Fruit fly (Drosophila melanogaster) whole organism, embryonic: ENCODE measurements around the gene Mtpalpha.
A peak's percentile ranks its signal among the peaks of the same experiment; 100 is the strongest.

Experiments used
- Atf6 ChIP-seq: fragments of 200-800 bp; sonication (Bioruptor generic); IDR thresholded peaks from 2 replicates; pipeline ENCODE4 v1.3.6; 2022; ENCODE audit warnings: missing biosample characterization, missing genetic modification characterization
- Awh ChIP-seq: fragments of 200-800 bp; sonication (Bioruptor generic); IDR thresholded peaks from 2 replicates; pipeline ENCODE4, ENCODE4 v1.3.6; 2022; ENCODE audit warnings: missing biosample characterization, missing genetic modification characterization
- CG1024 ChIP-seq: fragments of 200-800 bp; sonication (Bioruptor generic); IDR thresholded peaks from 2 replicates; pipeline ENCODE4 v1.3.6; 2022; ENCODE audit warnings: missing biosample characterization, missing genetic modification characterization
- CG13775 ChIP-seq: fragments of 200-800 bp; sonication (Bioruptor generic); optimal IDR thresholded peaks from 3 replicates; lab custom pipeline; 2017; ENCODE audit warnings: missing biosample characterization, mild to moderate bottlenecking, missing genetic modification characterization
- CG14860 ChIP-seq: fragments of 200-800 bp; sonication (Bioruptor generic); IDR thresholded peaks from 3 replicates; pipeline ENCODE4 v1.3.6; 2022; ENCODE audit warnings: missing biosample characterization, missing genetic modification characterization; ENCODE audit not compliant: partially characterized antibody
- CG14965 ChIP-seq: fragments of 200-800 bp; sonication (Bioruptor generic); optimal IDR thresholded peaks from 2 replicates; lab custom pipeline; 2016; ENCODE audit warnings: missing biosample characterization, missing genetic modification characterization, borderline replicate concordance
- CG15073 ChIP-seq: fragments of 200-800 bp; sonication (Bioruptor generic); optimal IDR thresholded peaks from 2 replicates; lab custom pipeline; 2016; ENCODE audit warnings: missing biosample characterization, missing genetic modification characterization
- CG15601 ChIP-seq: fragments of 200-800 bp; sonication (Bioruptor generic); optimal IDR thresholded peaks from 3 replicates; lab custom pipeline; 2019; ENCODE audit warnings: missing biosample characterization, mild to moderate bottlenecking, missing genetic modification characterization, moderate library complexity
- CG18619 ChIP-seq: fragments of 200-800 bp; sonication (Bioruptor generic); optimal IDR thresholded peaks from 3 replicates; lab custom pipeline; 2017; ENCODE audit warnings: missing biosample characterization, mild to moderate bottlenecking, missing genetic modification characterization
- CG34422 ChIP-seq: fragments of 200-800 bp; sonication (Bioruptor generic); IDR thresholded peaks from 3 replicates; pipeline ENCODE4 v1.3.6; 2022; ENCODE audit warnings: missing biosample characterization, missing genetic modification characterization
- CG3838 ChIP-seq: fragments of 200-800 bp; sonication (Bioruptor generic); optimal IDR thresholded peaks from 3 replicates; lab custom pipeline; 2016; ENCODE audit warnings: missing biosample characterization, missing genetic modification characterization
- CG4282 ChIP-seq: fragments of 200-800 bp; sonication (Bioruptor generic); optimal IDR thresholded peaks from 2 replicates; lab custom pipeline; 2016; ENCODE audit warnings: missing biosample characterization, missing genetic modification characterization
- CG43689 ChIP-seq: fragments of 200-800 bp; sonication (Bioruptor generic); IDR thresholded peaks from 2 replicates; pipeline ENCODE4 v1.3.6; 2022; ENCODE audit warnings: missing biosample characterization, missing genetic modification characterization
- CG7839 ChIP-seq: fragments of 200-800 bp; sonication (Bioruptor generic); optimal IDR thresholded peaks from 3 replicates; lab custom pipeline; 2018; ENCODE audit warnings: missing biosample characterization, mild to moderate bottlenecking, missing genetic modification characterization, moderate library complexity
- CG9797 ChIP-seq: fragments of 200-800 bp; sonication (Bioruptor generic); optimal IDR thresholded peaks from 3 replicates; lab custom pipeline; 2018; ENCODE audit warnings: missing biosample characterization, mild to moderate bottlenecking, missing genetic modification characterization
- Dip2 ChIP-seq: fragments of 200-800 bp; sonication (Bioruptor generic); IDR thresholded peaks from 2 replicates; pipeline ENCODE4 v1.3.6; 2022; ENCODE audit warnings: missing biosample characterization, missing genetic modification characterization
- Doc3 ChIP-seq: fragments of 200-800 bp; sonication (Bioruptor generic); IDR thresholded peaks from 3 replicates; pipeline ENCODE4 v1.3.6; 2022; ENCODE audit warnings: missing biosample characterization, missing genetic modification characterization; ENCODE audit not compliant: partially characterized antibody
- Dref ChIP-seq: fragments of 200-800 bp; sonication (Bioruptor generic); IDR thresholded peaks from 2 replicates; pipeline ENCODE4 v1.3.6; 2022; ENCODE audit warnings: missing biosample characterization, missing genetic modification characterization
- Ets65A ChIP-seq: fragments of 200-800 bp; sonication (Bioruptor generic); peaks from one replicate; lab custom pipeline; 2016; ENCODE audit warnings: missing biosample characterization, missing genetic modification characterization
- Hey ChIP-seq: fragments of 200-800 bp; sonication (Bioruptor generic); optimal IDR thresholded peaks from 3 replicates; lab custom pipeline; 2018; ENCODE audit warnings: missing biosample characterization, mild to moderate bottlenecking, missing genetic modification characterization
- Kr ChIP-seq: fragments of 200-800 bp; sonication (Bioruptor generic); optimal IDR thresholded peaks from 2 replicates; lab custom pipeline; 2017; ENCODE audit warnings: missing biosample characterization, mild to moderate bottlenecking, missing genetic modification characterization
- Side ChIP-seq: fragments of 200-800 bp; sonication (Bioruptor generic); optimal IDR thresholded peaks from 2 replicates; lab custom pipeline; 2016; ENCODE audit warnings: missing biosample characterization, missing genetic modification characterization
- Tbp ChIP-seq: fragments of >200 bp; optimal IDR thresholded peaks from 2 replicates; lab custom pipeline; 2018; ENCODE audit warnings: missing biosample characterization, missing genetic modification characterization
- Xrp1 ChIP-seq: fragments of 200-800 bp; sonication (Bioruptor generic); IDR thresholded peaks from 2 replicates; pipeline ENCODE4 v1.3.6; 2022; ENCODE audit warnings: missing biosample characterization, missing genetic modification characterization
- YL-1 ChIP-seq: fragments of 200-800 bp; sonication (Bioruptor generic); optimal IDR thresholded peaks from 3 replicates; lab custom pipeline; 2017; ENCODE audit warnings: missing biosample characterization, mild to moderate bottlenecking, missing genetic modification characterization
- amos ChIP-seq: fragments of 200-800 bp; sonication (Bioruptor generic); IDR thresholded peaks from 2 replicates; pipeline ENCODE4 v1.3.6; 2022; ENCODE audit warnings: missing biosample characterization, missing genetic modification characterization; ENCODE audit not compliant: partially characterized antibody
- bbx ChIP-seq: fragments of 200-800 bp; sonication (Bioruptor generic); IDR thresholded peaks from 2 replicates; pipeline ENCODE4 v1.3.6; 2022; ENCODE audit warnings: missing biosample characterization, missing genetic modification characterization; ENCODE audit not compliant: partially characterized antibody
- bsh ChIP-seq, 2 experiments: fragments of 200-800 bp; sonication (Bioruptor generic); optimal IDR thresholded peaks; 2 replicates each; lab custom pipeline; 2017 to 2018; ENCODE audit warnings: mild to moderate bottlenecking in 2 of 2, missing biosample characterization in 2 of 2, missing genetic modification characterization in 2 of 2, moderate library complexity in 1 of 2
- caup ChIP-seq: fragments of 200-800 bp; sonication (Bioruptor generic); optimal IDR thresholded peaks from 3 replicates; lab custom pipeline; 2017; ENCODE audit warnings: missing biosample characterization, mild to moderate bottlenecking, missing genetic modification characterization, moderate library complexity; ENCODE audit not compliant: severe bottlenecking
- chinmo ChIP-seq: fragments of 200-800 bp; sonication (Bioruptor generic); IDR thresholded peaks from 4 replicates; pipeline ENCODE4 v1.3.6; 2022; ENCODE audit warnings: missing biosample characterization, missing genetic modification characterization; ENCODE audit not compliant: partially characterized antibody
- croc ChIP-seq: fragments of 200-800 bp; sonication (Bioruptor generic); conservative IDR thresholded peaks from 3 replicates; pipeline ENCODE4 v1.3.6; 2022; ENCODE audit warnings: missing biosample characterization, missing genetic modification characterization
- dpn ChIP-seq, 2 experiments: fragments of 200-800 bp; sonication (Bioruptor generic); optimal IDR thresholded peaks; 3 replicates each; lab custom pipeline; 2016; ENCODE audit warnings: missing biosample characterization in 2 of 2, missing genetic modification characterization in 2 of 2
- fu2 ChIP-seq: fragments of 200-800 bp; sonication (Bioruptor generic); optimal IDR thresholded peaks from 2 replicates; lab custom pipeline; 2016; ENCODE audit warnings: missing biosample characterization, missing genetic modification characterization
- gce ChIP-seq: fragments of 200-800 bp; sonication (Bioruptor generic); IDR thresholded peaks from 3 replicates; pipeline ENCODE4 v1.3.6; 2022; ENCODE audit warnings: missing biosample characterization, missing genetic modification characterization
- gcm ChIP-seq: fragments of 200-800 bp; sonication (Bioruptor generic); optimal IDR thresholded peaks from 2 replicates; lab custom pipeline; 2019; ENCODE audit warnings: missing biosample characterization, mild to moderate bottlenecking, missing genetic modification characterization, moderate library complexity
- hbn ChIP-seq: fragments of 200-800 bp; sonication (Bioruptor generic); IDR thresholded peaks from 2 replicates; pipeline ENCODE4 v1.3.6; 2022; ENCODE audit warnings: missing biosample characterization, missing genetic modification characterization; ENCODE audit not compliant: partially characterized antibody
- jumu ChIP-seq: fragments of 200-800 bp; sonication (Bioruptor generic); optimal IDR thresholded peaks from 3 replicates; lab custom pipeline; 2016; ENCODE audit warnings: missing biosample characterization, missing genetic modification characterization
- kay ChIP-seq: fragments of 200-800 bp; sonication (Bioruptor generic); optimal IDR thresholded peaks from 2 replicates; lab custom pipeline; 2016; ENCODE audit warnings: missing biosample characterization, missing genetic modification characterization
- lbe ChIP-seq: fragments of 200-800 bp; sonication (Bioruptor generic); optimal IDR thresholded peaks from 2 replicates; lab custom pipeline; 2016; ENCODE audit warnings: missing biosample characterization, mild to moderate bottlenecking, missing genetic modification characterization
- lilli ChIP-seq: fragments of 200-800 bp; sonication (Bioruptor generic); optimal IDR thresholded peaks from 3 replicates; lab custom pipeline; 2016; ENCODE audit warnings: missing biosample characterization, missing genetic modification characterization
- onecut ChIP-seq: fragments of 200-800 bp; sonication (Bioruptor generic); IDR thresholded peaks from 2 replicates; pipeline ENCODE4 v1.3.6; 2022; ENCODE audit warnings: missing biosample characterization, missing genetic modification characterization
- repo ChIP-seq: fragments of 200-800 bp; sonication (Bioruptor generic); optimal IDR thresholded peaks from 2 replicates; lab custom pipeline; 2016; ENCODE audit warnings: missing biosample characterization, missing genetic modification characterization
- ro ChIP-seq: fragments of 200-800 bp; sonication (Bioruptor generic); IDR thresholded peaks from 2 replicates; pipeline ENCODE4 v1.3.6; 2022; ENCODE audit warnings: missing biosample characterization, missing genetic modification characterization
- sc ChIP-seq, 3 experiments: fragments of >200 bp in 2 of 3; fragments of 200-800 bp in 1 of 3; sonication (Bioruptor generic) in 1 of 3; optimal IDR thresholded peaks; 2 replicates in 2 of 3; 3 replicates in 1 of 3; lab custom pipeline; 2017; ENCODE audit warnings: mild to moderate bottlenecking in 1 of 3, missing biosample characterization in 1 of 3, missing genetic modification characterization in 1 of 3, missing genetic modification reagents in 1 of 3
- sens-2 ChIP-seq: fragments of 200-800 bp; sonication (Bioruptor generic); IDR thresholded peaks from 2 replicates; pipeline ENCODE4 v1.3.6; 2022; ENCODE audit warnings: missing biosample characterization, missing genetic modification characterization
- so ChIP-seq: fragments of 200-800 bp; sonication (Bioruptor generic); IDR thresholded peaks from 3 replicates; pipeline ENCODE4 v1.3.6; 2022; ENCODE audit warnings: missing biosample characterization, missing genetic modification characterization
- ssp ChIP-seq: fragments of 200-800 bp; sonication (Bioruptor generic); IDR thresholded peaks from 2 replicates; pipeline ENCODE4 v1.3.6; 2022; ENCODE audit warnings: missing biosample characterization, missing genetic modification characterization
- sug ChIP-seq: fragments of 200-800 bp; optimal IDR thresholded peaks from 2 replicates; lab custom pipeline; 2019; ENCODE audit warnings: missing biosample characterization, mild to moderate bottlenecking, missing genetic modification characterization, moderate library complexity

Gene Mtpalpha

DNA sequence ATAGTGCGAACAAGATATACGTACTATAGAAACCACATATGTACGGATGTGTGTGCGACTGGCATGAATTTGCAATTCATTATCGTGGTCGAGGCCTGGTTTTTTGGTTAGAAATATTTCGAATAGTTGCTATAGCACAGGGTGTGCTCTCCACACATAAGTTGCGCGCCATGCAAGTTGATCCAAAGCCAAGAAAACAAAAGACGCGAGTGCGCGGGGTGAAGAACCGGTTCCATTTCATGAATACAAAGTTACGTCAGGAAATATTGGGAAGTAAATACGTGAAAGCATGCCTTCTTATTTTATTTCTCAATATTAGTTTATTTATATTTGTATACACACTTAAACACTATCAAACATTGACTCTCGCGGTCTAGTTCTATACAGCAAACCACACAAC, 37.4 kb upstream of the Mtpalpha start (continued):
- TF ChIP-seq onecut (GFP tag; lab: Robert Waterston, UW) (0 out of 2 replicates have a peak, but pooled peaks have one; percentile 8), CG15073 (GFP tag; lab: Kevin White, UChicago) (no peak), CG14965 (GFP tag; lab: Kevin White, UChicago) (no peak), CG15601 (peak; percentile 17), Doc3 (GFP tag; lab: Robert Waterston, UW) (no peak), CG7839 (tag; lab: Kevin White, UChicago) (peak; percentile 19), caup (GFP tag; lab: Kevin White, UChicago) (no peak), CG43689 (no peak), CG18619 (GFP tag; lab: Kevin White, UChicago) (no peak), jumu (GFP tag; lab: Kevin White, UChicago) (no peak), gce (no peak), Ets65A (GFP tag; lab: Kevin White, UChicago) (no peak), Atf6 (GFP tag; lab: Robert Waterston, UW) (0 out of 2 replicates have a peak, but pooled peaks have one; percentile 22), bbx (GFP tag; lab: Robert Waterston, UW) (no peak), sc (optimal IDR thresholded peaks at IDR 0.05; lab: Kevin White, UChicago) (no peak), sc (GFP tag; optimal IDR thresholded peaks at IDR 0.05; lab: Kevin White, UChicago) (no peak), dpn (GFP tag; optimal IDR thresholded peaks at IDR 0.05; lab: Kevin White, UChicago) (no peak), kay (GFP tag; lab: Kevin White, UChicago) (peak; percentile 21), Xrp1 (GFP tag; lab: Robert Waterston, UW) (peak; percentile 47)

DNA sequence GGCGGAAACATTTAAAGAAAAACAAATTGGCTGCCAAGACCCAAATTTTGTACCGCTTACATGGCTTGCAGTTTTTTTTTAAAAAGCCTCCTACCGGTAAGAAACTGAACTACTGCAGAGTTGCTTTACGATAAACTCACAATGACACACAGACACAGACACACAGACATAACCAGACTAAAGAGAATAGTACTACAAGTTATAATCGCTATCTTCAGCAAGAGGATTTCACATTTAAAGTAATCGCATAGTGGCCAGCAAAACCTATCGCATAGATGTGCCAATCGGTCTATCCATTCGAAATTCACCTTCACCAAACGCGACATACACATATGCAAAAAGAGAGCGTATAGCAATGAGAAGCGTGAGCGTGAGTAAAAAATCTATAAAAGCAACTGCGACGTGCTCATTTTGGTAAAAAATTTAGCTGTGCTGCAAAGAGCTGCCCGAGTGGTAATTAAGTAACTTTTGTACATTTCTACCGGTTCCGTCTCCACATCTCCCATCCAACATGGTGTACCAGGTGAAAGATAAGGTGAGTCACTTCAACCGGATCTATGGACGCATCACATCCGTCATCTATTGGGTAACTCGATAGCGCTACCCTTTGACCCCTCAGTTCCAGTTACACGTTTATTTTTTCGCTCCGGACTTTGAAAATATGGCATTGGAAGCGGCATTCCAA, 36.6 kb upstream of the Mtpalpha start, which contains the start of gene Trx2:
Gene Trx2 (plus strand): TSS at position 161 of the 685 bp plus-strand sequence.
- TF ChIP-seq CG9797 (no peak), sens-2 (GFP tag; lab: Robert Waterston, UW) (no peak), ssp (GFP tag; lab: Robert Waterston, UW) (no peak), lilli (GFP tag; lab: Kevin White, UChicago) (peak; percentile 23), hbn (GFP tag; lab: Robert Waterston, UW) (peak; percentile 71), bsh (GFP tag; optimal IDR thresholded peaks at IDR 0.05; lab: Kevin White, UChicago) (no peak), Kr (peak; percentile 46), CG3838 (GFP tag; lab: Kevin White, UChicago) (no peak), CG4282 (GFP tag; lab: Kevin White, UChicago) (no peak), repo (peak; percentile 33), CG1024 (no peak), Dref (GFP tag; lab: Robert Waterston, UW) (peak; percentile 57), jumu (GFP tag; lab: Kevin White, UChicago) (no peak), Tbp (GFP tag; lab: Kevin White, UChicago) (no peak), gcm (GFP tag; lab: Kevin White, UChicago) (peak; percentile 40), Side (GFP tag; lab: Kevin White, UChicago) (peak; percentile 21), Hey (tag; lab: Kevin White, UChicago) (no peak), ro (GFP tag; lab: Robert Waterston, UW) (no peak), Awh (GFP tag; lab: Robert Waterston, UW) (no peak), so (GFP tag; lab: Robert Waterston, UW) (peak; percentile 66; the same call in 1 of the 3 replicates), dpn (GFP tag; optimal IDR thresholded peaks at IDR 0.05; lab: Kevin White, UChicago) (no peak), CG34422 (peak; percentile 82; the same call in 1 of the 3 replicates), lbe (no peak), sug (peak; percentile 25), CG14860 (GFP tag; lab: Robert Waterston, UW) (no peak), fu2 (GFP tag; lab: Kevin White, UChicago) (no peak), CG13775 (GFP tag; lab: Kevin White, UChicago) (no peak), YL-1 (GFP tag; lab: Kevin White, UChicago) (peak; percentile 79), croc (GFP tag; lab: Robert Waterston, UW) (no peak), chinmo (GFP tag; lab: Robert Waterston, UW) (peak; percentile 84; the same call in 3 of the 4 replicates), amos (GFP tag; lab: Robert Waterston, UW) (peak; percentile 3; the same call in 1 of the 2 replicates), Dip2 (GFP tag; lab: Robert Waterston, UW) (peak; percentile 88; the same call in 1 of the 2 replicates)
